Fruit fly (Drosophila melanogaster) whole organism: ENCODE results near the gene Galphai.

Experiments used
- CG8478 ChIP-seq: fragments of >200 bp; optimal IDR thresholded peaks from 2 replicates; lab custom pipeline; 2018; ENCODE audit warnings: inconsistent platforms
- Dll ChIP-seq: fragments of >200 bp; optimal IDR thresholded peaks from 2 replicates; lab custom pipeline; 2017
- EcR ChIP-seq, 2 experiments: fragments of >200 bp; optimal IDR thresholded peaks; 2 replicates each; lab custom pipeline; 2017; ENCODE audit warnings: missing biosample characterization in 2 of 2, missing genetic modification characterization in 2 of 2, missing genetic modification reagents in 2 of 2
- pan ChIP-seq: fragments of >200 bp; optimal IDR thresholded peaks from 2 replicates; lab custom pipeline; 2017
- psq ChIP-seq: fragments of >200 bp; optimal IDR thresholded peaks from 2 replicates; lab custom pipeline; 2017
- usp ChIP-seq: fragments of >200 bp; optimal IDR thresholded peaks from 2 replicates; lab custom pipeline; 2017; ENCODE audit warnings: missing biosample characterization, missing genetic modification characterization, mixed read lengths

The Galphai gene

dm6 chr3L:6981109-6981741 is 1.4 kb upstream of the Galphai start:
- TF ChIP-seq EcR (GFP tag; optimal IDR thresholded peaks at IDR 0.05; lab: Kevin White, UChicago) = no peak
- TF ChIP-seq Dll = no peak
- TF ChIP-seq usp = no peak
- no peak for TF ChIP-seq CG8478 (lab: Kevin White, UChicago)

- TF ChIP-seq EcR (GFP tag; optimal IDR thresholded peaks at IDR 0.05; lab: Kevin White, UChicago) = no peak
- no peak for TF ChIP-seq CG8478 (lab: Kevin White, UChicago)
- TF ChIP-seq Dll = no peak
- TF ChIP-seq psq (lab: Kevin White, UChicago) = no peak
- no peak for TF ChIP-seq usp
- TF ChIP-seq pan (lab: Kevin White, UChicago) = no peak
Observed at dm6 chr3L:6980553-6980952, 709 bp upstream of the Galphai start.

dm6 chr3L:6978757-6979386 is 972 bp downstream of the Galphai start:
- no peak for TF ChIP-seq pan (lab: Kevin White, UChicago)
- TF ChIP-seq CG8478 (lab: Kevin White, UChicago) = no peak
- no peak for TF ChIP-seq EcR (GFP tag; optimal IDR thresholded peaks at IDR 0.05; lab: Kevin White, UChicago)
- TF ChIP-seq usp = no peak
- TF ChIP-seq psq (lab: Kevin White, UChicago) = no peak
- TF ChIP-seq Dll = no peak

dm6 chr3L:6978030-6978683 is 1.7 kb downstream of the Galphai start:
- no peak for TF ChIP-seq EcR (GFP tag; optimal IDR thresholded peaks at IDR 0.05; lab: Kevin White, UChicago)
- no peak for TF ChIP-seq pan (lab: Kevin White, UChicago)
- no peak for TF ChIP-seq Dll
- no peak for TF ChIP-seq CG8478 (lab: Kevin White, UChicago)
- TF ChIP-seq psq (lab: Kevin White, UChicago) = no peak
- no peak for TF ChIP-seq usp

DNA sequence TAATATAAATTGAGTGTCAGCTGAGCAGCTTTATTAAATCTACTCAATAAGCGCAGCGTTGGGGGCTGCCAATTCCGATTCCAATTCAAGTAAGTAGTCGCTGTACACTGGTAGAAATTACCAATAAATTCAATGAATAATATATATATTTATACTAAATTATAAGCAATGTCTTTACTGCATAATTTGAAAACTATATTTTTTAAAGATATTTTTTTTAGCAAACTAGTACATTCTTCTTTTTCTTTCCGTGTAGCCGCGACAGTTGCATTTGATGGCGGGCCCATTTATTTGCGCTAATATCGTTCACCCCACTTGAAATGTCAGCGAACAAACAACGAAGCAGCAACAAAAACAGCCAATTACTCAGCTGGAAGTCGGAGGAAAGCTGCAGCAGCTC is 2.5 kb downstream of the Galphai start:
- TF ChIP-seq usp = no peak
- TF ChIP-seq CG8478 (lab: Kevin White, UChicago) = no peak
- TF ChIP-seq EcR (GFP tag; optimal IDR thresholded peaks at IDR 0.05; lab: Kevin White, UChicago) = no peak

- TF ChIP-seq EcR (GFP tag; optimal IDR thresholded peaks at IDR 0.05; lab: Kevin White, UChicago) (no peak), Dll (no peak), usp (no peak), CG8478 (lab: Kevin White, UChicago) (no peak), psq (lab: Kevin White, UChicago) (no peak), pan (lab: Kevin White, UChicago) (no peak)
Observed at dm6 chr3L:6976601-6977140, 3.2 kb downstream of the Galphai start.

dm6 chr3L:6975875-6976274 is 4.0 kb downstream of the Galphai start:
- TF ChIP-seq CG8478 (lab: Kevin White, UChicago) = no peak
- no peak for TF ChIP-seq Dll
- no peak for TF ChIP-seq pan (lab: Kevin White, UChicago)
- TF ChIP-seq EcR (GFP tag; optimal IDR thresholded peaks at IDR 0.05; lab: Kevin White, UChicago) = no peak
- TF ChIP-seq psq (lab: Kevin White, UChicago) = no peak
- TF ChIP-seq usp = no peak

- TF ChIP-seq EcR (GFP tag; optimal IDR thresholded peaks at IDR 0.05; lab: Kevin White, UChicago) = no peak
- no peak for TF ChIP-seq usp
- TF ChIP-seq CG8478 (lab: Kevin White, UChicago) = no peak
- no peak for TF ChIP-seq pan (lab: Kevin White, UChicago)
- TF ChIP-seq Dll = no peak
- no peak for TF ChIP-seq psq (lab: Kevin White, UChicago)
Observed at dm6 chr3L:6972367-6972766, 7.5 kb downstream of the Galphai start, which contains the start of gene CG10063. Gene CG10063 (minus strand): TSS chr3L:6972467.

dm6 chr3L:6971298-6971697 is 8.5 kb downstream of the Galphai start:
- TF ChIP-seq CG8478 (lab: Kevin White, UChicago) (no peak), EcR (GFP tag; optimal IDR thresholded peaks at IDR 0.05; lab: Kevin White, UChicago) (no peak), pan (lab: Kevin White, UChicago) (no peak), Dll (no peak), psq (lab: Kevin White, UChicago) (no peak), usp (no peak)

DNA sequence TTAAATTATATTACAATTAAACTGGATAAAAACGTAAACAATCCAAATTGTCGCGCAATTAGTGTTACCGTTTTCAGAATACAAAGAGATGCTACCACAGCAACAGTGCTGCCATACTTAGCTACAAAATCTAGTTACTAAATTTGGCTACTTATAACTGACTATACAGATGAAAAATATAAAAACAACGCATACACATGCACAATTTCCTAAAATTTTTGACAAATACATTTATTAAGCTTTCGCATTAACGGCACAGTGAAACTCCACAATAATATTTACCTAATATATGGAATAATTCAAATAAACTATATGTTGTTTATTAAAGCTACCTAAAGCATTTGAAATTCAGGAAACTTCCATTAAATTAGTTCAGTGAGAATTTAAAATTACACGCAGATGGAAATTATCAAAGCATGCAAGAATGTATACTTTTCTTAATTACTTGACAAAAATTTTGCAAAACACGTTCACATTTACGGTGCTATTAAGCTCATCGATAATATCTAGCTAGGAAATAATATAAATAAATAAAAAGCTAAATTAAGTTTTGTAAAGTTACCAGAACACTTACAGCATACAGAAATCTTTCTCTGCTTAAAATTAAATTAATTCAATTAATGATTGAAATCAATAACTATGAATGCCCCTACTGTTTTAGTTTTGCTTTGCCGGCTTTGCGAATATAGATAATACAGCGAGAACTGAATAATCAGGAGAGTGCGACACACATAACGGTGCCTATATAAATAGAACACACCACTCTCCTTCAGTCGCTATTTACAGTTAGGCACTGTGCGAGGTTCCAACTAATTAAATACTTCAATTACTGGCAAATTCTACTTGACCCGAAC is 10.7 kb downstream of the Galphai start, which contains the start of the genes Mis12 and CG9953:
Gene Mis12 (minus strand): TSS at position 88 of the 854 bp plus-strand sequence.
Gene CG9953 (plus strand): TSS at position 698 of the 854 bp plus-strand sequence.
- no peak for TF ChIP-seq pan (lab: Kevin White, UChicago)
- no peak for TF ChIP-seq psq (lab: Kevin White, UChicago)
- no peak for TF ChIP-seq usp
- TF ChIP-seq Dll = no peak
- no peak for TF ChIP-seq EcR (GFP tag; optimal IDR thresholded peaks at IDR 0.05; lab: Kevin White, UChicago)
- TF ChIP-seq CG8478 (lab: Kevin White, UChicago) = no peak

DNA sequence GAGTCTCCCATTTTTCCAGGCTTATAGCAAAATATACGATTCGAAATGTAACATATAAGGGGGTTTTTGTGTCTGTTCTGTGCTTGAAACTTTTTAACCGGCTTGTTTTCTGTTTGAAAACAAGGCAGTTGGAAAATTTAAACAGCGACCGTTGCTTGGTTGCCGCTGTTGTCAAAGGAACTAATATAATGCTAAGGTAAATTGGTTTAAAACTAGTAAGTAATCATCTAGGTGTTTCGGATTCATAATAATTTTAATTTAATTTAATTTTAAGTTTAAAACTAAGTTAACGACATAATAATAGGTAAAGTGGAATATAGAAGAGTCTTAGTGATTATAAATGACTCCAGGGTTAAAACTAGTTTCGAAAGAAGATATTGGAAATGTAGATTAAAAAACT is 12.0 kb downstream of the Galphai start, which contains the start of gene CG10064:
Gene CG10064 (minus strand): TSS at position 101 of the 400 bp plus-strand sequence.
- no peak for TF ChIP-seq EcR (GFP tag; optimal IDR thresholded peaks at IDR 0.05; lab: Kevin White, UChicago)
- no peak for TF ChIP-seq CG8478 (lab: Kevin White, UChicago)
- TF ChIP-seq pan (lab: Kevin White, UChicago) = no peak
- no peak for TF ChIP-seq psq (lab: Kevin White, UChicago)
- no peak for TF ChIP-seq Dll
- no peak for TF ChIP-seq usp
